Fruit fly (Drosophila melanogaster): ENCODE data around the gene trh.
A peak's percentile ranks its signal among the peaks of the same experiment; 100 is the strongest.

The trh gene

DNA sequence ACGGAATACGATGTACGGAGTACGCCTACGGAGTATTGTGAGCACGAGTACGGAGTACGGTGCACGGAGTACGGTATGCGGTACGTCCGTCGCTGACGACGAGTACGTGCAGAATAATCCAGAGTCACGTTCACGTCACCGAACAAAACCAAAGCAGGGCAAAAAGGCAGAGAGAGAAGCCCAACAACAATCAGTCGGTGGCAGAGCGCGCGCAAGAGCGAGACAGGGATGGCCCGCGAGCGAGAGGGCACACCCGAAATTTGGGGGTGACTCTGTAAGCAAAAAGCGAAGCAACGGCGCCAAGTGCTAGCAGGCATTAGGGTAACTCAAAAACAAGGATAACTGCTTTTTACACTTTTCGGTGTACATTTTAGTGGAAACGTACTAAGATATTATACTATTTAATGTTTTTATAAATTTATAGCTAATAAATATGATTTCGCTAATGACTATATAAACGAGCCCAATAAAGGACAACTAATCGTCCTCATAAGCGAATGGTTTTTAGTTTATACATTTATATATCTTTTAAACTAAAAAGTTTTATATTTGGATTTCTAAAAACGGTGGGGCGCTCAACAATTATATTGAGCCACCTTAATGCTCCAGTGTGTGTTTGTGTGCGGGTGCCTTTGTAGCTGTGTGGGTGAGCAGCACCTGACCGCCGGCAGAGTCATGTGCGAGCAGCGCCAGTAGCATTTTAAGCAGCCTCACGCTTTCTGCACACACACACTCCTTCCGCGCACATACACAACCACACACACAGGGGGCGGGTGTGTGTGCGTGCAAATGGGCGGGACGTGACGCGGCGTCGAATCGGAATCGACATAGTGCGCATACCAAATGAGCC, 15.0 kb downstream of the trh start:
- TF ChIP-seq sage (GFP tag; optimal IDR thresholded peaks at IDR 0.05): no peak
- peak in 1 of 2 experiments; percentile 78 for TF ChIP-seq foxo (GFP tag; optimal IDR thresholded peaks at IDR 0.05)
- TF ChIP-seq psq (GFP tag; optimal IDR thresholded peaks at IDR 0.05): peak; percentile 69
- TF ChIP-seq br (GFP tag; optimal IDR thresholded peaks at IDR 0.05): peak; percentile 46
- no peak for TF ChIP-seq Hr83 (GFP tag; optimal IDR thresholded peaks at IDR 0.05; ENCODE audit: poor library complexity, severe bottlenecking)
- no peak for TF ChIP-seq Hr78 (GFP tag; optimal IDR thresholded peaks at IDR 0.05)
- peak; percentile 70 for TF ChIP-seq sv (GFP tag; optimal IDR thresholded peaks at IDR 0.05)
- no peak for TF ChIP-seq Hnf4 (GFP tag; optimal IDR thresholded peaks at IDR 0.05)
- peak; percentile 73 for TF ChIP-seq fru (GFP tag; optimal IDR thresholded peaks at IDR 0.05)
- TF ChIP-seq brk (GFP tag; optimal IDR thresholded peaks at IDR 0.05): peak; percentile 74
- TF ChIP-seq woc (GFP tag; optimal IDR thresholded peaks at IDR 0.05): no peak
- TF ChIP-seq HLH106 (tag; optimal IDR thresholded peaks at IDR 0.05): peak; percentile 85
- peak; percentile 74 for TF ChIP-seq OdsH (GFP tag; optimal IDR thresholded peaks at IDR 0.05)
- no peak for TF ChIP-seq usp (GFP tag; optimal IDR thresholded peaks at IDR 0.05)
- no peak for TF ChIP-seq Rel (GFP tag; optimal IDR thresholded peaks at IDR 0.05)
- TF ChIP-seq Rel (tag; optimal IDR thresholded peaks at IDR 0.05): no peak
- no peak for TF ChIP-seq Abd-B (GFP tag; optimal IDR thresholded peaks at IDR 0.05)
- TF ChIP-seq h (GFP tag; optimal IDR thresholded peaks at IDR 0.05): peak; percentile 54
- TF ChIP-seq dmrt93B (GFP tag; optimal IDR thresholded peaks at IDR 0.05): peak; percentile 63
- peak; percentile 84 for TF ChIP-seq Sp1 (GFP tag; optimal IDR thresholded peaks at IDR 0.05)
- TF ChIP-seq rgr (GFP tag; optimal IDR thresholded peaks at IDR 0.05): peak; percentile 69
- peak; percentile 49 for TF ChIP-seq CG9705 (GFP tag; optimal IDR thresholded peaks at IDR 0.05)
- no peak for TF ChIP-seq N (GFP tag; optimal IDR thresholded peaks at IDR 0.05)
- TF ChIP-seq Dif (GFP tag; optimal IDR thresholded peaks at IDR 0.05; ENCODE audit: partially characterized antibody): no peak
- no peak for TF ChIP-seq lola (GFP tag; optimal IDR thresholded peaks at IDR 0.05)
- TF ChIP-seq ey (GFP tag; optimal IDR thresholded peaks at IDR 0.05): peak; percentile 43

DNA sequence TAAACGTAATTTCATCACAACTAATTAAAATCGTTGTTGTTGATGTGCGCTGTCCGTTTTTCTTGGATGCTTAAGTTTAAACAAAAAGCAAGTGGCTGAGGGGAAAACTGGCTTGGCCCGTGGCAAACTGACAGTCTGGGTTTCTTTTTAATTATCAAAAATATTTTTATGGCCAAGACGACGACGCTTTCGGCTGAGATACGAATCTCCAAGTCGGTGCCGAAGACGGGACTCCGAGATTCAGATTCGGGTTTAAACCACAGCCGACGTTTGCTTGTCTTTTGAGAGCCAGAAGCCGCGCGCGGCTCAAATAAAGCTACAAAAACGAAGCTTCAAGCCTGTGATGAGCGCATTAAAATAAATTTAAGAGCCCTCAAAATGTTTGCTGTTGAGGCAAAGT, 16.8 kb downstream of the trh start:
- TF ChIP-seq Hr78 (GFP tag; optimal IDR thresholded peaks at IDR 0.05) (no peak), pan (optimal IDR thresholded peaks at IDR 0.05) (no peak), Myc (optimal IDR thresholded peaks at IDR 0.05) (no peak), HLH106 (tag; optimal IDR thresholded peaks at IDR 0.05) (no peak), dsf (GFP tag; optimal IDR thresholded peaks at IDR 0.05; ENCODE audit: borderline replicate concordance) (no peak), usp (GFP tag; optimal IDR thresholded peaks at IDR 0.05) (no peak), N (GFP tag; optimal IDR thresholded peaks at IDR 0.05) (no peak), jim (GFP tag; optimal IDR thresholded peaks at IDR 0.05) (no peak), Sp1 (GFP tag; optimal IDR thresholded peaks at IDR 0.05) (no peak), Abd-B (GFP tag; optimal IDR thresholded peaks at IDR 0.05) (no peak), Vsx2 (GFP tag; optimal IDR thresholded peaks at IDR 0.05; ENCODE audit: partially characterized antibody) (no peak), dl (GFP tag; optimal IDR thresholded peaks at IDR 0.05; ENCODE audit: insufficient read depth in 1 of 2, partially characterized antibody in 2 of 2) (no peak), Hnf4 (GFP tag; optimal IDR thresholded peaks at IDR 0.05) (no peak), Dfd (GFP tag; optimal IDR thresholded peaks at IDR 0.05) (no peak)

DNA sequence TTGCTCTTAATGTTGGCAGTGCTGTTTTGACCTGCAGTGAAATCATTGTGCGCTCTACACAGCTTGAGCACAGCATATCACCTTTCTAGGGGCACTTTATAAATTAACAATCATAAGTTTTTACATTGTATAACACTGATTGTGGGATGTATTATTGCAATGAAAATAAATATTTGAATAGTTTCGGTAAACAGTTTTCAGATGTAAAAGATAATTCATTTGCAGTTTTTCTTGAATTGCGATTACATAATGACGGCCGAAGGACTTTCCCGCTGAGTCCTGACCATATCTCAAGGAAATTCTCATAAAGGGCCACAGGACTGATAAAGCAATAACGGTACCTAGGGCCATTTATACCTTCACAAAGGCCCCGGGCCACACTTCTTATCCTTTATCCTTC, 17.9 kb downstream of the trh start:
- TF ChIP-seq rgr (GFP tag; optimal IDR thresholded peaks at IDR 0.05) (no peak), sage (GFP tag; optimal IDR thresholded peaks at IDR 0.05) (no peak), Hnf4 (GFP tag; optimal IDR thresholded peaks at IDR 0.05) (no peak), Vsx2 (GFP tag; optimal IDR thresholded peaks at IDR 0.05; ENCODE audit: partially characterized antibody) (no peak), ey (GFP tag; optimal IDR thresholded peaks at IDR 0.05) (no peak), CrebA (GFP tag; optimal IDR thresholded peaks at IDR 0.05; ENCODE audit: borderline replicate concordance) (no peak), dsf (GFP tag; optimal IDR thresholded peaks at IDR 0.05; ENCODE audit: borderline replicate concordance) (no peak), OdsH (GFP tag; optimal IDR thresholded peaks at IDR 0.05) (no peak), Hr83 (GFP tag; optimal IDR thresholded peaks at IDR 0.05; ENCODE audit: poor library complexity, severe bottlenecking) (no peak), N (GFP tag; optimal IDR thresholded peaks at IDR 0.05) (no peak), lola (GFP tag; optimal IDR thresholded peaks at IDR 0.05) (no peak), CG32264 (GFP tag; optimal IDR thresholded peaks at IDR 0.05) (no peak), dmrt93B (GFP tag; optimal IDR thresholded peaks at IDR 0.05) (no peak), Myc (optimal IDR thresholded peaks at IDR 0.05) (no peak), pan (optimal IDR thresholded peaks at IDR 0.05) (no peak)

Data from whole organism, wandering third instar larva.